Worm (Caenorhabditis elegans) whole organism, L3 larva: Measurements from ENCODE around the gene T05E12.3.

Experiments
- ZK546.5 ChIP-seq: sonication (generic microtip); optimal IDR thresholded peaks from 2 replicates; lab custom pipeline; 2017; ENCODE audit warnings: missing biosample characterization, missing genetic modification characterization
- aly-2 ChIP-seq: fragments of 150-350 bp; optimal IDR thresholded peaks from 2 replicates; lab custom pipeline; 2014; ENCODE audit warnings: missing biosample characterization, missing genetic modification characterization
- ama-1 ChIP-seq: fragments of 150-350 bp; optimal IDR thresholded peaks from 2 replicates; lab custom pipeline; 2018
- ceh-28 ChIP-seq: fragments of 150-350 bp; optimal IDR thresholded peaks from 2 replicates; lab custom pipeline; 2014; ENCODE audit warnings: missing biosample characterization, missing genetic modification reagents, missing genetic modification characterization
- ceh-82 ChIP-seq: fragments of 150-350 bp; optimal IDR thresholded peaks from 2 replicates; lab custom pipeline; 2014; ENCODE audit warnings: missing biosample characterization, missing genetic modification characterization
- daf-12 ChIP-seq: fragments of 150-350 bp; optimal IDR thresholded peaks from 2 replicates; lab custom pipeline; 2014; ENCODE audit warnings: missing biosample characterization, missing genetic modification reagents, missing genetic modification characterization
- egl-27 ChIP-seq: sonication (generic microtip); optimal IDR thresholded peaks from 4 replicates; lab custom pipeline; 2017; ENCODE audit warnings: missing biosample characterization, missing genetic modification reagents, missing genetic modification characterization
- elt-1 ChIP-seq: fragments of 150-350 bp; optimal IDR thresholded peaks from 2 replicates; lab custom pipeline; 2014; ENCODE audit warnings: missing biosample characterization, missing genetic modification characterization
- elt-2 ChIP-seq: sonication (generic microtip); optimal IDR thresholded peaks from 2 replicates; lab custom pipeline; 2016; ENCODE audit warnings: missing genetic modification reagents, mild to moderate bottlenecking, missing genetic modification characterization, missing compliant biosample characterization
- elt-3 ChIP-seq, 3 experiments: fragments of 150-350 bp in 1 of 3; sonication (generic microtip) in 2 of 3; optimal IDR thresholded peaks; 2 replicates in 2 of 3; 4 replicates in 1 of 3; lab custom pipeline; 2014 to 2017; ENCODE audit warnings: missing biosample characterization in 3 of 3, missing genetic modification characterization in 3 of 3
- fkh-10 ChIP-seq: sonication (generic microtip); optimal IDR thresholded peaks from 2 replicates; lab custom pipeline; 2017; ENCODE audit warnings: missing biosample characterization, missing genetic modification reagents, missing genetic modification characterization
- jun-1 ChIP-seq: fragments of 150-350 bp; optimal IDR thresholded peaks from 2 replicates; lab custom pipeline; 2014; ENCODE audit warnings: missing biosample characterization, missing genetic modification reagents, missing genetic modification characterization
- lin-39 ChIP-seq: fragments of 150-350 bp; optimal IDR thresholded peaks from 2 replicates; lab custom pipeline; 2018; ENCODE audit warnings: missing biosample characterization, missing genetic modification reagents, missing genetic modification characterization
- lsy-12 ChIP-seq: sonication (generic microtip); optimal IDR thresholded peaks from 2 replicates; lab custom pipeline; 2016; ENCODE audit warnings: mild to moderate bottlenecking, missing genetic modification characterization, missing compliant biosample characterization
- nfya-1 ChIP-seq: sonication (generic microtip); optimal IDR thresholded peaks from 2 replicates; lab custom pipeline; 2017; ENCODE audit warnings: missing genetic modification characterization, mild to moderate bottlenecking, missing compliant biosample characterization, antibody characterized with exemption, moderate library complexity; ENCODE audit not compliant: insufficient read depth
- nhr-11 ChIP-seq: fragments of 150-350 bp; optimal IDR thresholded peaks from 2 replicates; lab custom pipeline; 2014; ENCODE audit warnings: missing biosample characterization, missing genetic modification characterization
- nhr-23 ChIP-seq: fragments of 150-350 bp; optimal IDR thresholded peaks from 2 replicates; lab custom pipeline; 2014; ENCODE audit warnings: missing biosample characterization, missing genetic modification reagents, missing genetic modification characterization
- nhr-237 ChIP-seq: fragments of 150-350 bp; optimal IDR thresholded peaks from 2 replicates; lab custom pipeline; 2014; ENCODE audit warnings: missing biosample characterization, missing genetic modification characterization
- nhr-25 ChIP-seq: sonication (generic microtip); optimal IDR thresholded peaks from 2 replicates; lab custom pipeline; 2017; ENCODE audit warnings: missing biosample characterization, missing genetic modification characterization
- nhr-28 ChIP-seq: fragments of 150-350 bp; optimal IDR thresholded peaks from 2 replicates; lab custom pipeline; 2014; ENCODE audit warnings: missing biosample characterization, missing genetic modification characterization
- nhr-43 ChIP-seq: sonication (generic microtip); optimal IDR thresholded peaks from 2 replicates; lab custom pipeline; 2016; ENCODE audit warnings: mild to moderate bottlenecking, missing genetic modification characterization, missing compliant biosample characterization; ENCODE audit not compliant: poor library complexity, severe bottlenecking
- nhr-77 ChIP-seq: fragments of 150-350 bp; optimal IDR thresholded peaks from 2 replicates; lab custom pipeline; 2014; ENCODE audit warnings: missing biosample characterization, missing genetic modification characterization
- pha-4 ChIP-seq: fragments of 150-350 bp; optimal IDR thresholded peaks from 2 replicates; lab custom pipeline; 2014; ENCODE audit warnings: missing biosample characterization, missing genetic modification reagents, missing genetic modification characterization
- pqm-1 ChIP-seq: fragments of 150-350 bp; optimal IDR thresholded peaks from 2 replicates; lab custom pipeline; 2017; ENCODE audit warnings: missing biosample characterization, missing genetic modification characterization, inconsistent platforms
- sea-2 ChIP-seq: fragments of 150-350 bp; sonication (generic microtip); optimal IDR thresholded peaks from 4 replicates; lab custom pipeline; 2014; ENCODE audit warnings: missing biosample characterization, missing genetic modification reagents, missing genetic modification characterization
- skn-1 ChIP-seq: fragments of 150-350 bp; optimal IDR thresholded peaks from 2 replicates; lab custom pipeline; 2014; ENCODE audit warnings: missing biosample characterization, missing genetic modification characterization
- tbx-2 ChIP-seq: sonication (generic microtip); optimal IDR thresholded peaks from 2 replicates; lab custom pipeline; 2016; ENCODE audit warnings: mild to moderate bottlenecking, missing genetic modification characterization, missing compliant biosample characterization
- unc-39 ChIP-seq: sonication (generic microtip); optimal IDR thresholded peaks from 4 replicates; lab custom pipeline; 2017; ENCODE audit warnings: missing biosample characterization, missing genetic modification characterization
- zag-1 ChIP-seq: fragments of 150-350 bp; optimal IDR thresholded peaks from 2 replicates; lab custom pipeline; 2014; ENCODE audit warnings: missing biosample characterization, missing genetic modification characterization
- ztf-11 ChIP-seq: fragments of 150-350 bp; optimal IDR thresholded peaks from 2 replicates; lab custom pipeline; 2014; ENCODE audit warnings: missing biosample characterization, missing genetic modification characterization
- ztf-4 ChIP-seq: fragments of 150-350 bp; optimal IDR thresholded peaks from 2 replicates; lab custom pipeline; 2014; ENCODE audit warnings: missing biosample characterization, missing genetic modification characterization

T05E12.3 gene

DNA sequence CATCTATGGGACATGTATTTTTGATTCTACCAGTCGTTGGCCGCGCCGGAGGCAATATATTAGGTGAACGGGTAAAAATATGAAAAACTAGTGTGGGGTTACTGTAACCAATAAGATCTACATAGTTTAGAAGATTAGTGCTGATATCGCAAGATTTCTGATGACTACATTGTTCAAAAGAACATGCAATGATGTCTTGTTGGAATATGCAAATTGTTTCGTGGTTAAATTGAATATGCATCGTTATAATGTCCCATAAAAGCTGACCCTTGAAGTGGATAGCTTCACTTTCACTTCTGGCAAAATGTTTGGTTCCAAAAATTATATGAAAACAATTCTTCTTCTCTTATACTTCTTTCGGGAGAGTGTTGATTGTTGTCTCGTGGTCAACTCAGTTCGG lies 33.3 kb downstream of the T05E12.3 start, which contains the start of gene F28B1.2:
F28B1.2 (plus strand) TSS at position 301 of the 400 bp plus-strand sequence.
- TF ChIP-seq nfya-1: no peak
- no peak for TF ChIP-seq elt-3 (tag; optimal IDR thresholded peaks at IDR 0.05; lab: Kevin White, UChicago)
- TF ChIP-seq ama-1 (lab: Kevin White, UChicago): no peak
- no peak for TF ChIP-seq nhr-77 (tag; lab: Kevin White, UChicago)
- TF ChIP-seq nhr-23 (tag; lab: Kevin White, UChicago): no peak
- TF ChIP-seq unc-39: no peak
- TF ChIP-seq, all 47 proteins: peak for 0

DNA sequence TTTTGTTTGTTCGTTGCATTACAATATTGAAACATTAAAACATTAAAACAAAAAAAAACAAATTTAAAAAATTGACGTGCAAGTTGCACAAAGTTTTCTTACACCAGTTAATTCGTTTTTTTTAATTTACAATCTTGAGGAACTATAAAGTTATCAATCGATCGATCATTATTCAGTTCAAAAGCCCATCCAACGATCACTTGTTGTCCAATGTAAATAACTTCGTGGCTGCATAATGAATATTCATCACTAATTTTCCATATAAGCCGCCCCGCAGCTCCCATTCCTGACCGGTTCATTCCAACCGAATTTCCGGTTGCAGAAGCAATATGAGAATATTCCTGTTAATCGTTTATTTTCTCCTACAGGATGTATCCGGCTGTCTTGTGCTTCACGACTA lies 35.5 kb downstream of the T05E12.3 start, which contains the start of gene hpo-33:
hpo-33 (plus strand) TSS at position 301 of the 400 bp plus-strand sequence.
- TF ChIP-seq ztf-11 (tag; lab: Kevin White, UChicago) (no peak), pqm-1 (tag; lab: Kevin White, UChicago) (no peak), tbx-2 (tag; lab: Kevin White, UChicago) (no peak), nhr-11 (tag; lab: Kevin White, UChicago) (no peak), elt-1 (no peak), ZK546.5 (tag; lab: Kevin White, UChicago) (no peak), unc-39 (no peak)

DNA sequence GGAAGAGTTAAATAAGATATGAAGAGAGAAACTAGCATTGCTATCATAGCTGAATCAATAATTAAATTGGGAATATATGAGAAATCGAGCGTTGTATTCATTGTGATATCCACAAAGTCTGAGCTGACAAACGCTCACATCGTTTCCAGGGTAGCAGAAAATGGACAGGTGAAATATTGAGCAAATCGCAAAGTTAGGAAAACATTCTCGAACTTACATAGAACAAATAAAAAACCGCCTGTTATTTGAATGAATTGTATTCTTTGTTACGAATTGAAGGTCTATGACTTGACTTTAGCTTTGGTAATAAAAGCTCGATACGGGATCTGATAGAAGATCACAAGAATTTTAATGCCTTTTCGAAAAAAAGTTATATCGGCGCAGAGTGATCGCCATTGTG lies 41.9 kb downstream of the T05E12.3 start, which contains the start of gene srz-94:
srz-94 (minus strand) TSS at position 101 of the 400 bp plus-strand sequence.
- TF ChIP-seq elt-3 (tag; optimal IDR thresholded peaks at IDR 0.05; lab: Kevin White, UChicago) (no peak), aly-2 (tag; lab: Kevin White, UChicago) (no peak), ztf-11 (tag; lab: Kevin White, UChicago) (no peak), egl-27 (tag; lab: Kevin White, UChicago) (no peak), nhr-23 (tag; lab: Kevin White, UChicago) (no peak), sea-2 (GFP tag; lab: Kevin White, UChicago) (no peak), fkh-10 (no peak)

DNA sequence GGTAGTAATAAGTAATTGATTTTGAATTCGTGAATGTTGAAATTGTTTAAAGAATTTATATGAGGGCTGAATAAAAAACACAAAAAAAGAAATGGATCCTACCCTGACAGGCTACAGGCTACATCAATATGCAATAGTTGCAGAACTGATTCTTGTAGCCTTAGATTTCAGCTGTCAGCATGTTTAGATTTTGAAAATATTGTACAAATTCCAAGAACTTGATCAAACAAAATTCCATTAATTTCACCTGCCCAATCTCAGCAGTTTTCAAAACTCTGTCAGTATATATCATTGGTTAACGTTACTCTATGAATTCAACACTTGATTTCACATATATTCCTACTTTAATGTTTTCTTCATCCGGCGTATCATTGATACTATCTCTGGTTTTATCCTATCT lies 47.4 kb downstream of the T05E12.3 start:
- no peak for TF ChIP-seq nhr-237 (tag; lab: Kevin White, UChicago)
- TF ChIP-seq lsy-12 (tag; lab: Kevin White, UChicago): no peak
- no peak for TF ChIP-seq zag-1 (tag; lab: Kevin White, UChicago)
- TF ChIP-seq nhr-25: no peak
- no peak for TF ChIP-seq nhr-11 (tag; lab: Kevin White, UChicago)
- TF ChIP-seq ceh-82 (tag; lab: Kevin White, UChicago): no peak
- no peak for TF ChIP-seq skn-1 (tag; lab: Kevin White, UChicago)
- TF ChIP-seq elt-2: no peak
- no peak for TF ChIP-seq nhr-28
- no peak for TF ChIP-seq nhr-43 (tag; lab: Kevin White, UChicago)
- TF ChIP-seq ama-1 (lab: Kevin White, UChicago): no peak
- no peak for TF ChIP-seq nhr-77 (tag; lab: Kevin White, UChicago)
- no peak for TF ChIP-seq ztf-4
- TF ChIP-seq pha-4: no peak
- no peak for TF ChIP-seq ceh-28 (tag; lab: Kevin White, UChicago)
- TF ChIP-seq jun-1 (tag; lab: Kevin White, UChicago): no peak
- TF ChIP-seq lin-39 (tag; lab: Kevin White, UChicago): no peak
- no peak for TF ChIP-seq daf-12 (tag; lab: Kevin White, UChicago)
- TF ChIP-seq, all 47 proteins: peak for 0
